Worm (Caenorhabditis elegans) whole organism, L1 larva: ENCODE measurements around the gene emb-5.

ENCODE experiments used
- F16B12.6 ChIP-seq: fragments of 150-350 bp; optimal IDR thresholded peaks from 2 replicates; lab custom pipeline; 2014; ENCODE audit warnings: missing biosample characterization, missing genetic modification characterization
- blmp-1 ChIP-seq: fragments of 150-350 bp; optimal IDR thresholded peaks from 2 replicates; lab custom pipeline; 2014; ENCODE audit warnings: missing biosample characterization, missing genetic modification characterization
- fkh-10 ChIP-seq: sonication (generic microtip); optimal IDR thresholded peaks from 2 replicates; lab custom pipeline; 2017; ENCODE audit warnings: missing biosample characterization, missing genetic modification reagents, missing genetic modification characterization
- isw-1 ChIP-seq: fragments of 200-800 bp; sonication (Bioruptor generic); IDR thresholded peaks from 2 replicates; pipeline ENCODE4 v1.3.6; 2022; ENCODE audit warnings: missing genetic modification characterization, missing compliant biosample characterization
- jun-1 ChIP-seq: fragments of 150-350 bp; optimal IDR thresholded peaks from 2 replicates; lab custom pipeline; 2014; ENCODE audit warnings: missing biosample characterization, missing genetic modification reagents, missing genetic modification characterization
- lin-39 ChIP-seq: fragments of 150-350 bp; optimal IDR thresholded peaks from 2 replicates; lab custom pipeline; 2014; ENCODE audit warnings: missing biosample characterization, missing genetic modification reagents, missing genetic modification characterization
- nhr-76 ChIP-seq: sonication (generic microtip); optimal IDR thresholded peaks from 2 replicates; lab custom pipeline; 2017; ENCODE audit warnings: missing biosample characterization, missing genetic modification characterization
- pqm-1 ChIP-seq: sonication (generic microtip); optimal IDR thresholded peaks from 3 replicates; lab custom pipeline; 2017; ENCODE audit warnings: missing biosample characterization, missing genetic modification characterization
- snpc-4 ChIP-seq: fragments of 150-350 bp; optimal IDR thresholded peaks from 2 replicates; lab custom pipeline; 2014; ENCODE audit warnings: missing biosample characterization, missing genetic modification characterization
- snu-23 ChIP-seq: sonication (generic microtip); optimal IDR thresholded peaks from 2 replicates; lab custom pipeline; 2016; ENCODE audit warnings: missing genetic modification characterization, missing compliant biosample characterization
- unc-130 ChIP-seq: fragments of 150-350 bp; optimal IDR thresholded peaks from 2 replicates; lab custom pipeline; 2017; ENCODE audit warnings: missing biosample characterization, missing genetic modification characterization, inconsistent platforms
- zag-1 ChIP-seq: fragments of 150-350 bp; optimal IDR thresholded peaks from 2 replicates; lab custom pipeline; 2014; ENCODE audit warnings: missing biosample characterization, missing genetic modification characterization

DNA sequence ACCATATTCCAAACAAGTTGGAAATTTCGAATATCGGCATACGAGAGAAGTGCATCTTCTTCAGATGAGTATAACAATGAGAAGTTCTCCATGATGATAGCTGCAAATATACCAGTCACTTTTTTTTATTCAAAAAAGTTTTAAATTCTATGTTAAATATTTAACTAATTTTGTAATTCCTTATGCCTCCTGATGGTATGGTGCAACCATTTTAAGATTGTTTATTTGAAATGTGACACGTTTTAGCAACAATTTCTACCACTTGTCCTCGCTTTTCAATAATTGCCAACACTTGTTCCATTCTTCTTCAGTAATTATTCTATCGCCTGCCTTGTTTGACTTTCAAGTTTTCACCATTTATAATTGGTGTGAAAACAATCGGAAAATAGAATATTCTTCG lies 25.5 kb upstream of the emb-5 start, which contains the start of gene F17C8.6:
- TF ChIP-seq snu-23 = no peak
- TF ChIP-seq F16B12.6 = no peak
- TF ChIP-seq nhr-76 = no peak
- no peak for TF ChIP-seq pqm-1 (tag; lab: Kevin White, UChicago)
- no peak for TF ChIP-seq lin-39 (tag; lab: Kevin White, UChicago)
- no peak for TF ChIP-seq unc-130
- TF ChIP-seq zag-1 (tag; lab: Kevin White, UChicago) = no peak
- TF ChIP-seq blmp-1 (tag; lab: Kevin White, UChicago) = no peak
- no peak for TF ChIP-seq isw-1
- no peak for TF ChIP-seq snpc-4
- TF ChIP-seq fkh-10 (GFP tag; lab: Kevin White, UChicago) = no peak
- TF ChIP-seq jun-1 (tag; lab: Kevin White, UChicago) = no peak
